Worm (Caenorhabditis elegans) whole organism, L4 larva: ENCODE results near the gene cpr-6.
A peak's percentile ranks its signal among the peaks of the same experiment; 100 is the strongest.

ENCODE experiments used
- F44E2.7 ChIP-seq: fragments of 200-800 bp; sonication (Bioruptor generic); IDR thresholded peaks from 2 replicates; pipeline ENCODE4 v2.1.2; 2022; ENCODE audit warnings: missing genetic modification characterization, missing compliant biosample characterization
- F49E8.2 ChIP-seq: sonication (generic microtip); optimal IDR thresholded peaks from 2 replicates; lab custom pipeline; 2016; ENCODE audit warnings: missing compliant biosample characterization, mild to moderate bottlenecking, missing genetic modification characterization, borderline replicate concordance
- T20F7.1 ChIP-seq: fragments of 200-800 bp; sonication (Bioruptor generic); optimal IDR thresholded peaks from 2 replicates; lab custom pipeline; 2018; ENCODE audit warnings: mild to moderate bottlenecking, missing genetic modification characterization, missing compliant biosample characterization
- Y75B8A.6 ChIP-seq: fragments of 200-800 bp; sonication (Bioruptor generic); IDR thresholded peaks from 2 replicates; pipeline ENCODE4 v1.3.6; 2022; ENCODE audit warnings: missing genetic modification reagents, missing genetic modification characterization, missing compliant biosample characterization
- ZK546.5 ChIP-seq, 2 experiments: sonication (generic microtip); optimal IDR thresholded peaks; 2 replicates each; lab custom pipeline; 2017; ENCODE audit warnings: missing biosample characterization in 2 of 2, missing genetic modification characterization in 2 of 2
- aha-1 ChIP-seq: fragments of 150-350 bp; peaks from one replicate; lab custom pipeline; 2014; ENCODE audit warnings: missing biosample characterization, missing genetic modification characterization
- ceh-28 ChIP-seq: fragments of 150-350 bp; optimal IDR thresholded peaks from 2 replicates; lab custom pipeline; 2014; ENCODE audit warnings: missing biosample characterization, missing genetic modification reagents, missing genetic modification characterization
- ceh-44 ChIP-seq: fragments of 200-800 bp; sonication (Bioruptor generic); IDR thresholded peaks from 2 replicates; pipeline ENCODE4 v1.3.6; 2022; ENCODE audit warnings: missing genetic modification reagents, missing genetic modification characterization, missing compliant biosample characterization
- ceh-62 ChIP-seq: sonication (generic microtip); optimal IDR thresholded peaks from 2 replicates; lab custom pipeline; 2017; ENCODE audit warnings: missing biosample characterization, missing genetic modification characterization
- daf-12 ChIP-seq: fragments of 150-350 bp; optimal IDR thresholded peaks from 2 replicates; lab custom pipeline; 2014; ENCODE audit warnings: missing biosample characterization, missing genetic modification reagents, missing genetic modification characterization
- daf-16 ChIP-seq, 3 experiments: sonication (generic microtip); optimal IDR thresholded peaks; 2 replicates each; lab custom pipeline; 2016 to 2017; ENCODE audit warnings: missing genetic modification characterization in 3 of 3, missing genetic modification reagents in 3 of 3, mild to moderate bottlenecking in 2 of 3, missing compliant biosample characterization in 2 of 3, missing biosample characterization in 1 of 3, moderate library complexity in 1 of 3
- daf-8 ChIP-seq: fragments of 200-800 bp; sonication (Bioruptor generic); IDR thresholded peaks from 2 replicates; pipeline ENCODE4 v1.3.6; 2022; ENCODE audit warnings: missing genetic modification characterization, missing compliant biosample characterization
- dpl-1 ChIP-seq: fragments of 150-350 bp; optimal IDR thresholded peaks from 2 replicates; lab custom pipeline; 2014; ENCODE audit warnings: missing biosample characterization, missing genetic modification reagents, missing genetic modification characterization
- fkh-10 ChIP-seq: fragments of 150-350 bp; optimal IDR thresholded peaks from 2 replicates; lab custom pipeline; 2014; ENCODE audit warnings: missing biosample characterization, missing genetic modification reagents, missing genetic modification characterization
- gei-8 ChIP-seq: fragments of 200-800 bp; sonication (Bioruptor generic); optimal IDR thresholded peaks from 2 replicates; lab custom pipeline; 2018; ENCODE audit warnings: mild to moderate bottlenecking, missing genetic modification characterization, missing compliant biosample characterization
- hif-1 ChIP-seq, 2 experiments: sonication (generic microtip); optimal IDR thresholded peaks; 2 replicates each; lab custom pipeline; 2016 to 2017; ENCODE audit warnings: missing compliant biosample characterization in 2 of 2, missing genetic modification characterization in 2 of 2, missing genetic modification reagents in 2 of 2, missing genotype in 2 of 2, mild to moderate bottlenecking in 1 of 2
- hmg-1.1 ChIP-seq: fragments of 200-800 bp; sonication (Bioruptor generic); IDR thresholded peaks from 2 replicates; pipeline ENCODE4 v1.3.6; 2022; ENCODE audit warnings: missing genetic modification reagents, missing genetic modification characterization, missing compliant biosample characterization
- lim-7 ChIP-seq: fragments of 200-800 bp; sonication (Bioruptor generic); IDR thresholded peaks from 2 replicates; pipeline ENCODE4 v1.3.6; 2022; ENCODE audit warnings: missing genetic modification characterization, missing compliant biosample characterization
- lin-13 ChIP-seq: fragments of 150-350 bp; optimal IDR thresholded peaks from 2 replicates; lab custom pipeline; 2014; ENCODE audit warnings: missing biosample characterization, missing genetic modification reagents, missing genetic modification characterization
- lin-38 ChIP-seq: fragments of 200-800 bp; sonication (Bioruptor generic); IDR thresholded peaks from 2 replicates; pipeline ENCODE4 v1.3.6; 2022; ENCODE audit warnings: missing genetic modification reagents, missing genetic modification characterization, missing compliant biosample characterization
- madf-5 ChIP-seq, 2 experiments: fragments of 200-800 bp; sonication (Bioruptor generic); IDR thresholded peaks; 2 replicates each; pipeline ENCODE4 v1.3.6; 2022; ENCODE audit warnings: missing compliant biosample characterization in 2 of 2, missing genetic modification characterization in 2 of 2
- madf-9 ChIP-seq: fragments of 200-800 bp; sonication (Bioruptor generic); conservative IDR thresholded peaks from 2 replicates; pipeline ENCODE4 v1.3.6; 2022; ENCODE audit warnings: missing genetic modification reagents, missing genetic modification characterization, missing compliant biosample characterization
- mdt-29 ChIP-seq: fragments of 200-800 bp; sonication (Bioruptor generic); IDR thresholded peaks from 2 replicates; pipeline ENCODE4 v1.3.6; 2022; ENCODE audit warnings: missing genetic modification reagents, missing genetic modification characterization, missing compliant biosample characterization
- mes-2 ChIP-seq: sonication (generic microtip); optimal IDR thresholded peaks from 2 replicates; lab custom pipeline; 2016; ENCODE audit warnings: missing genotype, mild to moderate bottlenecking, missing genetic modification characterization, missing compliant biosample characterization; ENCODE audit not compliant: poor library complexity, severe bottlenecking
- mxl-2 ChIP-seq: fragments of 200-800 bp; sonication (Bioruptor generic); conservative IDR thresholded peaks from 2 replicates; pipeline ENCODE4 v1.3.6; 2022; ENCODE audit warnings: missing genetic modification reagents, missing genetic modification characterization, missing compliant biosample characterization
- nhr-10 ChIP-seq: fragments of 150-350 bp; optimal IDR thresholded peaks from 2 replicates; lab custom pipeline; 2014; ENCODE audit warnings: missing biosample characterization, missing genetic modification characterization
- nhr-102 ChIP-seq: sonication (generic microtip); optimal IDR thresholded peaks from 2 replicates; lab custom pipeline; 2016; ENCODE audit warnings: mild to moderate bottlenecking, missing genetic modification characterization, moderate library complexity, missing compliant biosample characterization
- nhr-25 ChIP-seq: sonication (generic microtip); optimal IDR thresholded peaks from 2 replicates; lab custom pipeline; 2017; ENCODE audit warnings: missing genetic modification characterization, mild to moderate bottlenecking, missing compliant biosample characterization, antibody characterized with exemption, moderate library complexity, borderline replicate concordance; ENCODE audit not compliant: insufficient read depth
- nhr-28 ChIP-seq: fragments of 150-350 bp; optimal IDR thresholded peaks from 2 replicates; lab custom pipeline; 2014; ENCODE audit warnings: missing biosample characterization, missing genetic modification characterization
- nhr-41 ChIP-seq: fragments of 200-800 bp; sonication (Bioruptor generic); IDR thresholded peaks from 2 replicates; pipeline ENCODE4 v1.3.6; 2022; ENCODE audit warnings: missing genetic modification reagents, missing genetic modification characterization, missing compliant biosample characterization
- nhr-48 ChIP-seq: sonication (generic microtip); optimal IDR thresholded peaks from 2 replicates; lab custom pipeline; 2016; ENCODE audit warnings: mild to moderate bottlenecking, missing genetic modification characterization, missing compliant biosample characterization
- nhr-77 ChIP-seq: fragments of 150-350 bp; optimal IDR thresholded peaks from 2 replicates; lab custom pipeline; 2014; ENCODE audit warnings: missing biosample characterization, missing genetic modification characterization
- pqm-1 ChIP-seq: sonication (generic microtip); optimal IDR thresholded peaks from 2 replicates; lab custom pipeline; 2017; ENCODE audit warnings: missing biosample characterization, missing genetic modification characterization
- rbr-2 ChIP-seq: sonication (generic microtip); optimal IDR thresholded peaks from 2 replicates; lab custom pipeline; 2016; ENCODE audit warnings: missing genotype, missing genetic modification characterization, missing compliant biosample characterization
- saeg-2 ChIP-seq: fragments of 200-800 bp; sonication (Bioruptor generic); IDR thresholded peaks from 2 replicates; pipeline ENCODE4 v1.3.6; 2022; ENCODE audit warnings: missing genetic modification reagents, missing genetic modification characterization, missing compliant biosample characterization
- set-16 ChIP-seq: fragments of 200-800 bp; sonication (Bioruptor generic); IDR thresholded peaks from 2 replicates; pipeline ENCODE4 v1.3.6; 2022; ENCODE audit warnings: missing genetic modification reagents, missing genetic modification characterization, missing compliant biosample characterization
- snpc-1.2 ChIP-seq: fragments of 200-800 bp; sonication (Bioruptor generic); IDR thresholded peaks from 2 replicates; pipeline ENCODE4 v1.3.6; 2022; ENCODE audit warnings: missing genetic modification reagents, missing genetic modification characterization, missing compliant biosample characterization
- spr-3 ChIP-seq: fragments of 200-800 bp; sonication (Bioruptor generic); optimal IDR thresholded peaks from 2 replicates; lab custom pipeline; 2018; ENCODE audit warnings: mild to moderate bottlenecking, missing genetic modification characterization, missing compliant biosample characterization
- tra-1 ChIP-seq: fragments of 200-800 bp; sonication (Bioruptor generic); IDR thresholded peaks from 2 replicates; pipeline ENCODE4 v1.3.6; 2022; ENCODE audit warnings: missing genetic modification reagents, missing genetic modification characterization, missing compliant biosample characterization
- unc-130 ChIP-seq: sonication (generic microtip); optimal IDR thresholded peaks from 2 replicates; lab custom pipeline; 2016; ENCODE audit warnings: missing genetic modification reagents, missing genetic modification characterization, missing compliant biosample characterization
- unc-62 ChIP-seq, 3 experiments: fragments of 150-350 bp in 1 of 3; sonication (generic microtip); optimal IDR thresholded peaks in 2 of 3; peaks in 1 of 3; 1 replicate in 1 of 3; 2 replicates in 2 of 3; lab custom pipeline; 2014 to 2017; ENCODE audit warnings: missing biosample characterization in 3 of 3, missing genetic modification characterization in 3 of 3, missing genetic modification reagents in 3 of 3, missing genotype in 1 of 3
- zfp-2 ChIP-seq: sonication (generic microtip); optimal IDR thresholded peaks from 2 replicates; lab custom pipeline; 2016; ENCODE audit warnings: mild to moderate bottlenecking, missing genetic modification characterization, missing compliant biosample characterization
- zfp-3 ChIP-seq: fragments of 200-800 bp; sonication (Bioruptor generic); conservative IDR thresholded peaks from 2 replicates; pipeline ENCODE4 v1.3.6; 2022; ENCODE audit warnings: missing genetic modification reagents, missing genetic modification characterization, missing compliant biosample characterization
- zip-11 ChIP-seq: fragments of 200-800 bp; sonication (Bioruptor generic); IDR thresholded peaks from 2 replicates; pipeline ENCODE4 v1.3.6; 2022; ENCODE audit warnings: missing genetic modification characterization, missing compliant biosample characterization
- zip-2 ChIP-seq: fragments of 150-350 bp; optimal IDR thresholded peaks from 2 replicates; lab custom pipeline; 2014; ENCODE audit warnings: missing biosample characterization, missing genetic modification characterization
- ztf-7 ChIP-seq: fragments of 150-350 bp; optimal IDR thresholded peaks from 2 replicates; lab custom pipeline; 2014; ENCODE audit warnings: missing biosample characterization, missing genetic modification characterization

The cpr-6 gene

DNA sequence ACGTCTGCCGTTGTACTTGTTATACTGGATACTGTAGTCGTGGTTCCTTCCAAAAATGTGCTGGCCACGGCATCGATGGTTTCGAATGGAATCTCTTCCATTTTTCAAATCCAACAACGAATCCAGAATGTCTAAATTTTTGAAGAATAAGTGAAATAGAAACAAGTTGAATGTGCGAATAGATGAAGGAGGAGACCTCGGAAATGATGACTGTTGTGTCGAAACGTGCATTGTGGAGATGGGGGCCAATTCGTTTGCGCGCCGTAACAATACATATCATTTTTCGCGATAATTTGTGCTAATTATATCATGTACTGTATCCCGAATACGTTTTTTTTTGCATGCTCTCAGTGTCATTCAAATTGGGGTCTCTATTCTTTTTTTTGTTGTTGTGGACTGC lies 28.2 kb downstream of the cpr-6 start, which contains the start of gene aexr-1:
Gene aexr-1 (minus strand): TSS at position 101 of the 400 bp plus-strand sequence.
- TF ChIP-seq aha-1 (peak; percentile 85), nhr-25 (tag; lab: Kevin White, UChicago) (no peak)

DNA sequence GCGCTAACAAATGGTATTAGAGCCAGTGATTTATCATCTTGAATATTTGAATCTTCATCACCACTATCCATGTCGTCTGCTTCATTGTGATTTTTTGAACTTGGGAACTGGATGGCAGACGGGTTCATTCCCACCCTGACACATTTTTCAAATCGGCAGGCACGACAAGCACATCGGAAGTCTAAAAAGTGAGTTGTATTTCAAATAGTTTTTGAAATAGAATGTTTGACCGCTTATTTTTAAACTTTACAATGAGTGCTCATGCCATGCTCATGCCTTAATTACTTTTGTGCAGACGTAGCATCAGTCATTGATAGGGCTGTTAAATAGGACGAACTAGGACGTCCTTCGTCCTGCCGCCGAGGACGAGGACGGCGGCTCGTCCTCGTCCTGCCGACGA lies 30.9 kb downstream of the cpr-6 start:
- TF ChIP-seq tra-1 (GFP tag; lab: Robert Waterston, UW) (no peak), aha-1 (peak; percentile 93), pqm-1 (tag; lab: Kevin White, UChicago) (peak; percentile 25), madf-9 (no peak)

DNA sequence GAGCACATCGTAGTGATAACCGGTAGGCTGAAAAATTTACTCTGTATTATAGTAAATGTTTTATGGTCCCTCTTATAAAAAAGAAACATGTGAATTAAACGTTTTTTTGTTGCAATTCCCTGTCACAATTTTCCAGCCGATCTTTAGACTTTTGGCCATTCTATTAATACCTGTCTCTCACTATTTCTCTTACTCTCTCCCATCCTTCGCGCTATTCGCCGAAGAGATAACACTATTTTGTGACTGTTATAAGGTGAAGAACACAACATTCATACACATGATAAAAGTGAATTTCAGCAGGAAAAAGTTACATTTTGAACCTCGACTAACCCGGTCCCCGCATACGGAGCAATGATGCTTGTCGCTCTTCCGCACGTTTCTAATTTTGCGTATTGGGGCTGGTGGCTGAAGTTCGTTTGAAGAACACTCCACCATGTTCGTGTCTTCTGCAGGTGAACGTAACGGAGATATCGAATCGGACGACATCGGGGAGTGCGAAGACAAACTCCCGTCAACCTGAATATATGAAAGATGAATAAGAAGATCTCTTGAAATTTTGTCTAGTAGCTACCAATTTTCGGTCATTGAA lies 32.1 kb downstream of the cpr-6 start:
- TF ChIP-seq nhr-28 (tag; lab: Kevin White, UChicago): peak; percentile 94
- TF ChIP-seq ceh-28: no peak
- peak; percentile 18 for TF ChIP-seq lin-13 (GFP tag; lab: Kevin White, UChicago)
- TF ChIP-seq mes-2 (tag; lab: Kevin White, UChicago): no peak
- no peak for TF ChIP-seq snpc-1.2 (GFP tag; lab: Robert Waterston, UW)
- no peak for TF ChIP-seq dpl-1 (GFP tag; lab: Kevin White, UChicago)
- no peak for TF ChIP-seq hif-1 (tag; optimal IDR thresholded peaks at IDR 0.05; lab: Kevin White, UChicago)
- TF ChIP-seq daf-12 (tag; lab: Kevin White, UChicago): no peak
- TF ChIP-seq nhr-102 (tag; lab: Kevin White, UChicago): peak; percentile 58
- no peak for TF ChIP-seq lin-38 (GFP tag; lab: Robert Waterston, UW)
- TF ChIP-seq ceh-44 (GFP tag; lab: Robert Waterston, UW): no peak
- TF ChIP-seq unc-62 (GFP tag; optimal IDR thresholded peaks at IDR 0.05 in 1 of 2; lab: Kevin White, UChicago): peak in 1 of 2 experiments; percentile 72
- TF ChIP-seq unc-62 (tag; optimal IDR thresholded peaks at IDR 0.05; lab: Kevin White, UChicago): no peak
- no peak for TF ChIP-seq F49E8.2 (tag; lab: Kevin White, UChicago)
- TF ChIP-seq spr-3: no peak
- no peak for TF ChIP-seq zfp-2 (tag; lab: Kevin White, UChicago)
- TF ChIP-seq nhr-48: peak; percentile 4
- TF ChIP-seq lim-7: no peak
- no peak for TF ChIP-seq hmg-1.1 (GFP tag; lab: Robert Waterston, UW)
- no peak for TF ChIP-seq fkh-10 (GFP tag; lab: Kevin White, UChicago)
- TF ChIP-seq zfp-3 (GFP tag; lab: Robert Waterston, UW): no peak
- TF ChIP-seq zip-2: no peak
- no peak for TF ChIP-seq nhr-41 (GFP tag; lab: Robert Waterston, UW)
- TF ChIP-seq F44E2.7: no peak
- TF ChIP-seq madf-9: no peak
- TF ChIP-seq unc-130 (GFP tag; lab: Kevin White, UChicago): no peak
- no peak for TF ChIP-seq mxl-2 (GFP tag; lab: Robert Waterston, UW)
- peak; percentile 63 for TF ChIP-seq aha-1
- TF ChIP-seq ceh-62: no peak
- no peak for TF ChIP-seq daf-8 (GFP tag; lab: Robert Waterston, UW)
- no peak for TF ChIP-seq gei-8
- no peak for TF ChIP-seq daf-16 (GFP tag; optimal IDR thresholded peaks at IDR 0.05; lab: Kevin White, UChicago)
- TF ChIP-seq daf-16 (tag; optimal IDR thresholded peaks at IDR 0.05; lab: Kevin White, UChicago): peak; percentile 41
- TF ChIP-seq ztf-7 (tag; lab: Kevin White, UChicago): no peak
- no peak for TF ChIP-seq mdt-29 (GFP tag; lab: Robert Waterston, UW)
- no peak for TF ChIP-seq ZK546.5 (tag; optimal IDR thresholded peaks at IDR 0.05; lab: Kevin White, UChicago)
- TF ChIP-seq madf-5 (GFP tag; IDR thresholded peaks at IDR 0.05; lab: Robert Waterston, UW): no peak
- no peak for TF ChIP-seq nhr-10 (tag; lab: Kevin White, UChicago)
- no peak for TF ChIP-seq rbr-2 (tag; lab: Kevin White, UChicago)
- TF ChIP-seq nhr-77: peak; percentile 22
- no peak for TF ChIP-seq set-16 (GFP tag; lab: Robert Waterston, UW)
- no peak for TF ChIP-seq T20F7.1 (GFP tag; lab: Kevin White, UChicago)
- TF ChIP-seq Y75B8A.6 (GFP tag; lab: Robert Waterston, UW): no peak
- no peak for TF ChIP-seq zip-11 (GFP tag; lab: Robert Waterston, UW)
- no peak for TF ChIP-seq saeg-2
